Fruit fly (Drosophila melanogaster) whole organism, embryonic: Measurements from ENCODE around the gene Kdm3.
A peak's percentile ranks its signal among the peaks of the same experiment; 100 is the strongest.

Source experiments
- Adf1 ChIP-seq: fragments of 200-800 bp; sonication (Bioruptor generic); IDR thresholded peaks from 2 replicates; pipeline ENCODE4 v1.3.6; 2022; ENCODE audit warnings: missing biosample characterization, missing genetic modification characterization
- Atf6 ChIP-seq: fragments of 200-800 bp; sonication (Bioruptor generic); IDR thresholded peaks from 2 replicates; pipeline ENCODE4 v1.3.6; 2022; ENCODE audit warnings: missing biosample characterization, missing genetic modification characterization
- CG10267 ChIP-seq: fragments of 200-800 bp; sonication (Bioruptor generic); optimal IDR thresholded peaks from 2 replicates; lab custom pipeline; 2018; ENCODE audit warnings: missing biosample characterization, mild to moderate bottlenecking, missing genetic modification characterization, moderate library complexity
- CG10274 ChIP-seq: fragments of 200-800 bp; sonication (Bioruptor generic); optimal IDR thresholded peaks from 3 replicates; lab custom pipeline; 2017; ENCODE audit warnings: missing biosample characterization, mild to moderate bottlenecking, missing genetic modification characterization
- CG10366 ChIP-seq: fragments of 200-800 bp; sonication (Bioruptor generic); IDR thresholded peaks from 2 replicates; pipeline ENCODE4 v1.3.6; 2022; ENCODE audit warnings: missing biosample characterization, missing genetic modification characterization
- CG11398 ChIP-seq: fragments of 200-800 bp; sonication (Bioruptor generic); optimal IDR thresholded peaks from 2 replicates; lab custom pipeline; 2016; ENCODE audit warnings: missing biosample characterization, missing genetic modification characterization
- CG14050 ChIP-seq: fragments of 200-800 bp; sonication (Bioruptor generic); IDR thresholded peaks from 3 replicates; pipeline ENCODE4 v1.3.6; 2022; ENCODE audit warnings: missing biosample characterization, missing genetic modification characterization
- CG1529 ChIP-seq: fragments of 200-800 bp; sonication (Bioruptor generic); optimal IDR thresholded peaks from 3 replicates; lab custom pipeline; 2018; ENCODE audit warnings: missing biosample characterization, missing genetic modification characterization
- CG15479 ChIP-seq: fragments of 200-800 bp; sonication (Bioruptor generic); optimal IDR thresholded peaks from 3 replicates; lab custom pipeline; 2019; ENCODE audit warnings: missing biosample characterization, mild to moderate bottlenecking, missing genetic modification characterization, moderate library complexity
- CG17568 ChIP-seq: fragments of 200-800 bp; sonication (Bioruptor generic); optimal IDR thresholded peaks from 2 replicates; lab custom pipeline; 2018; ENCODE audit warnings: missing biosample characterization, mild to moderate bottlenecking, missing genetic modification characterization, moderate library complexity
- CG18262 ChIP-seq: fragments of 200-800 bp; optimal IDR thresholded peaks from 3 replicates; lab custom pipeline; 2019; ENCODE audit warnings: missing biosample characterization, mild to moderate bottlenecking, missing genetic modification characterization, moderate library complexity
- CG18599 ChIP-seq: fragments of 200-800 bp; sonication (Bioruptor generic); optimal IDR thresholded peaks from 3 replicates; lab custom pipeline; 2017; ENCODE audit warnings: missing biosample characterization, missing genetic modification characterization, mild to moderate bottlenecking, moderate library complexity, missing genetic modification reagents
- CG2712 ChIP-seq: fragments of 200-800 bp; optimal IDR thresholded peaks from 3 replicates; lab custom pipeline; 2019; ENCODE audit warnings: missing biosample characterization, mild to moderate bottlenecking, missing genetic modification characterization, moderate library complexity
- CG34422 ChIP-seq: fragments of 200-800 bp; sonication (Bioruptor generic); IDR thresholded peaks from 3 replicates; pipeline ENCODE4 v1.3.6; 2022; ENCODE audit warnings: missing biosample characterization, missing genetic modification characterization
- CG3838 ChIP-seq: fragments of 200-800 bp; sonication (Bioruptor generic); optimal IDR thresholded peaks from 3 replicates; lab custom pipeline; 2016; ENCODE audit warnings: missing biosample characterization, missing genetic modification characterization
- CG6254 ChIP-seq: fragments of 200-800 bp; sonication (Bioruptor generic); optimal IDR thresholded peaks from 3 replicates; lab custom pipeline; 2017; ENCODE audit warnings: mild to moderate bottlenecking, missing biosample characterization, missing genetic modification reagents, missing genetic modification characterization
- CG8765 ChIP-seq: fragments of 200-800 bp; sonication (Bioruptor generic); IDR thresholded peaks from 2 replicates; pipeline ENCODE4 v1.3.6; 2022; ENCODE audit warnings: missing biosample characterization, missing genetic modification characterization
- D ChIP-seq, 2 experiments: fragments of 200-800 bp in 1 of 2; fragments of >200 bp in 1 of 2; sonication (Bioruptor generic) in 1 of 2; optimal IDR thresholded peaks; 2 replicates in 1 of 2; 3 replicates in 1 of 2; lab custom pipeline; 2017; ENCODE audit warnings: mild to moderate bottlenecking in 1 of 2, missing biosample characterization in 1 of 2, missing genetic modification characterization in 1 of 2, missing genetic modification reagents in 1 of 2
- Dll ChIP-seq: fragments of 200-800 bp; sonication (Bioruptor generic); IDR thresholded peaks from 4 replicates; pipeline ENCODE4 v1.3.6; 2022; ENCODE audit warnings: missing biosample characterization, missing genetic modification characterization; ENCODE audit not compliant: partially characterized antibody
- Drgx ChIP-seq: fragments of 200-800 bp; sonication (Bioruptor generic); IDR thresholded peaks from 2 replicates; pipeline ENCODE4 v1.3.6; 2022; ENCODE audit warnings: missing biosample characterization, missing genetic modification characterization
- H15 ChIP-seq: fragments of 200-800 bp; sonication (Bioruptor generic); IDR thresholded peaks from 3 replicates; pipeline ENCODE4 v1.3.6; 2022; ENCODE audit warnings: missing biosample characterization, missing genetic modification characterization
- Hey ChIP-seq: fragments of 200-800 bp; sonication (Bioruptor generic); optimal IDR thresholded peaks from 3 replicates; lab custom pipeline; 2018; ENCODE audit warnings: missing biosample characterization, mild to moderate bottlenecking, missing genetic modification characterization
- Hr3 ChIP-seq: fragments of 200-800 bp; sonication (Bioruptor generic); optimal IDR thresholded peaks from 3 replicates; lab custom pipeline; 2016; ENCODE audit warnings: missing biosample characterization, missing genetic modification characterization
- Jarid2 ChIP-seq: fragments of 200-800 bp; sonication (Bioruptor generic); optimal IDR thresholded peaks from 3 replicates; lab custom pipeline; 2017; ENCODE audit warnings: mild to moderate bottlenecking, missing biosample characterization, missing genetic modification reagents, missing genetic modification characterization
- Oaz ChIP-seq: fragments of 200-800 bp; sonication (Bioruptor generic); IDR thresholded peaks from 2 replicates; pipeline ENCODE4 v1.3.6; 2022; ENCODE audit warnings: missing biosample characterization, missing genetic modification characterization
- Ptx1 ChIP-seq: fragments of 200-800 bp; sonication (Bioruptor generic); IDR thresholded peaks from 2 replicates; pipeline ENCODE4 v1.3.6; 2022; ENCODE audit warnings: missing biosample characterization, missing genetic modification characterization
- Sox100B ChIP-seq: fragments of 200-800 bp; sonication (Bioruptor generic); optimal IDR thresholded peaks from 3 replicates; lab custom pipeline; 2018; ENCODE audit warnings: missing biosample characterization, mild to moderate bottlenecking, missing genetic modification characterization
- Sry-β ChIP-seq: fragments of 200-800 bp; sonication (Bioruptor generic); optimal IDR thresholded peaks from 2 replicates; lab custom pipeline; 2018; ENCODE audit warnings: missing biosample characterization, mild to moderate bottlenecking, missing genetic modification characterization, moderate library complexity
- abd-A ChIP-seq: fragments of 200-800 bp; sonication (Bioruptor generic); optimal IDR thresholded peaks from 3 replicates; lab custom pipeline; 2019; ENCODE audit warnings: missing biosample characterization, mild to moderate bottlenecking, missing genetic modification characterization, moderate library complexity
- crp ChIP-seq, 2 experiments: fragments of 200-800 bp; sonication (Bioruptor generic); optimal IDR thresholded peaks; 2 replicates in 1 of 2; 3 replicates in 1 of 2; lab custom pipeline; 2017; ENCODE audit warnings: missing biosample characterization in 2 of 2, missing genetic modification characterization in 2 of 2, mild to moderate bottlenecking in 1 of 2, moderate library complexity in 1 of 2
- da ChIP-seq: fragments of 200-800 bp; sonication (Bioruptor generic); optimal IDR thresholded peaks from 2 replicates; lab custom pipeline; 2016; ENCODE audit warnings: missing biosample characterization, missing genetic modification characterization
- dysf ChIP-seq: fragments of 200-800 bp; sonication (Bioruptor generic); IDR thresholded peaks from 3 replicates; pipeline ENCODE4 v1.3.6; 2022; ENCODE audit warnings: missing biosample characterization, missing genetic modification characterization
- fru ChIP-seq: fragments of >200 bp; optimal IDR thresholded peaks from 2 replicates; lab custom pipeline; 2017
- gro ChIP-seq: fragments of 200-800 bp; sonication (Bioruptor generic); optimal IDR thresholded peaks from 2 replicates; lab custom pipeline; 2016; ENCODE audit warnings: missing biosample characterization, missing genetic modification characterization
- hb ChIP-seq: fragments of 200-800 bp; sonication (Bioruptor generic); IDR thresholded peaks from 3 replicates; pipeline ENCODE4 v1.3.6; 2022; ENCODE audit warnings: missing biosample characterization, missing genetic modification characterization; ENCODE audit not compliant: partially characterized antibody
- jumu ChIP-seq: fragments of 200-800 bp; sonication (Bioruptor generic); optimal IDR thresholded peaks from 3 replicates; lab custom pipeline; 2016; ENCODE audit warnings: missing biosample characterization, missing genetic modification characterization
- kay ChIP-seq: fragments of 200-800 bp; sonication (Bioruptor generic); optimal IDR thresholded peaks from 2 replicates; lab custom pipeline; 2016; ENCODE audit warnings: missing biosample characterization, missing genetic modification characterization
- nerfin-2 ChIP-seq: fragments of 200-800 bp; sonication (Bioruptor generic); IDR thresholded peaks from 2 replicates; pipeline ENCODE4 v1.3.6; 2022; ENCODE audit warnings: missing biosample characterization, missing genetic modification characterization; ENCODE audit not compliant: partially characterized antibody
- org-1 ChIP-seq: fragments of 200-800 bp; sonication (Bioruptor generic); optimal IDR thresholded peaks from 2 replicates; lab custom pipeline; 2017; ENCODE audit warnings: missing biosample characterization, missing genetic modification characterization
- pb ChIP-seq: fragments of 200-800 bp; sonication (Bioruptor generic); optimal IDR thresholded peaks from 3 replicates; lab custom pipeline; 2016; ENCODE audit warnings: missing biosample characterization, missing genetic modification characterization
- peb ChIP-seq: fragments of 200-800 bp; sonication (Bioruptor generic); IDR thresholded peaks from 2 replicates; pipeline ENCODE4 v1.3.6; 2022; ENCODE audit warnings: missing biosample characterization, missing genetic modification characterization
- pita ChIP-seq: fragments of 200-800 bp; sonication (Bioruptor generic); optimal IDR thresholded peaks from 2 replicates; lab custom pipeline; 2017; ENCODE audit warnings: missing biosample characterization, mild to moderate bottlenecking, missing genetic modification characterization
- ro ChIP-seq: fragments of 200-800 bp; sonication (Bioruptor generic); IDR thresholded peaks from 2 replicates; pipeline ENCODE4 v1.3.6; 2022; ENCODE audit warnings: missing biosample characterization, missing genetic modification characterization
- run ChIP-seq: fragments of 200-800 bp; sonication (Bioruptor generic); optimal IDR thresholded peaks from 3 replicates; lab custom pipeline; 2018; ENCODE audit warnings: missing biosample characterization, mild to moderate bottlenecking, missing genetic modification characterization
- slbo ChIP-seq: fragments of 200-800 bp; sonication (Bioruptor generic); IDR thresholded peaks from 2 replicates; pipeline ENCODE4 v1.3.6; 2022; ENCODE audit warnings: missing biosample characterization, missing genetic modification characterization
- sob ChIP-seq: fragments of 200-800 bp; sonication (Bioruptor generic); IDR thresholded peaks from 2 replicates; pipeline ENCODE4 v1.3.6; 2022; ENCODE audit warnings: missing biosample characterization, missing genetic modification characterization
- tio ChIP-seq: fragments of 200-800 bp; sonication (Bioruptor generic); optimal IDR thresholded peaks from 2 replicates; lab custom pipeline; 2017; ENCODE audit warnings: missing biosample characterization, missing genetic modification characterization, inconsistent platforms

Kdm3 gene

dm6 chr3R:9533181-9534124 is 17.6 kb downstream of the Kdm3 start (continued):
- TF ChIP-seq pb: peak; percentile 91
- TF ChIP-seq Drgx (GFP tag; lab: Robert Waterston, UW): peak; percentile 91
- peak; percentile 97 for TF ChIP-seq tio (GFP tag; lab: Kevin White, UChicago)
- TF ChIP-seq org-1 (GFP tag; lab: Kevin White, UChicago): peak; percentile 99
- TF ChIP-seq gro (GFP tag; lab: Kevin White, UChicago): peak; percentile 92
- peak; percentile 87 for TF ChIP-seq CG17568 (GFP tag; lab: Kevin White, UChicago)
- TF ChIP-seq CG14050: peak; percentile 74
- TF ChIP-seq CG10366 (GFP tag; lab: Robert Waterston, UW): peak; percentile 80
- TF ChIP-seq Dll (GFP tag; lab: Robert Waterston, UW): no peak; the same call in 3 of the 4 replicates
- peak; percentile 94 for TF ChIP-seq jumu (GFP tag; lab: Kevin White, UChicago)
- TF ChIP-seq abd-A (tag; lab: Kevin White, UChicago): peak; percentile 61
- TF ChIP-seq kay: peak; percentile 96
- TF ChIP-seq CG15479: peak; percentile 28
- TF ChIP-seq peb (GFP tag; lab: Robert Waterston, UW): peak; percentile 47; the same call in 1 of the 2 replicates
- no peak for TF ChIP-seq hb
- TF ChIP-seq CG8765 (GFP tag; lab: Robert Waterston, UW): peak; percentile 39; the same call in 1 of the 2 replicates
- peak; percentile 96 for TF ChIP-seq CG2712
- TF ChIP-seq CG10274: peak; percentile 94
- TF ChIP-seq CG18599 (GFP tag; lab: Kevin White, UChicago): peak; percentile 97
- TF ChIP-seq fru (lab: Kevin White, UChicago): no peak
- TF ChIP-seq da (GFP tag; lab: Kevin White, UChicago): peak; percentile 66
- TF ChIP-seq Atf6 (GFP tag; lab: Robert Waterston, UW): peak; percentile 93
- peak; percentile 82; the same call in 1 of the 2 replicates for TF ChIP-seq ro (GFP tag; lab: Robert Waterston, UW)
- TF ChIP-seq CG11398 (GFP tag; lab: Kevin White, UChicago): peak; percentile 84
- TF ChIP-seq pita (GFP tag; lab: Kevin White, UChicago): no peak
- no peak for TF ChIP-seq D (optimal IDR thresholded peaks at IDR 0.05; lab: Kevin White, UChicago)
- TF ChIP-seq D (GFP tag; optimal IDR thresholded peaks at IDR 0.05; lab: Kevin White, UChicago): peak; percentile 98
- TF ChIP-seq Ptx1 (GFP tag; lab: Robert Waterston, UW): peak; percentile 94
- peak; percentile 90 for TF ChIP-seq slbo (GFP tag; lab: Robert Waterston, UW)
- peak; percentile 99 for TF ChIP-seq CG18262 (tag; lab: Kevin White, UChicago)
- peak; percentile 85 for TF ChIP-seq CG3838 (GFP tag; lab: Kevin White, UChicago)
- peak; percentile 92 for TF ChIP-seq CG10267 (tag; lab: Kevin White, UChicago)
- TF ChIP-seq CG6254 (GFP tag; lab: Kevin White, UChicago): peak; percentile 89
- peak; percentile 96 for TF ChIP-seq CG1529 (GFP tag; lab: Kevin White, UChicago)
- peak in 1 of 2 experiments; percentile 70 for TF ChIP-seq crp (GFP tag; optimal IDR thresholded peaks at IDR 0.05; lab: Kevin White, UChicago)
- peak; percentile 71 for TF ChIP-seq Sry-β (GFP tag; lab: Kevin White, UChicago)
- peak; percentile 84 for TF ChIP-seq CG34422 (GFP tag; lab: Robert Waterston, UW)
- TF ChIP-seq Jarid2: peak; percentile 82
- peak; percentile 97 for TF ChIP-seq dysf (GFP tag; lab: Robert Waterston, UW)
- TF ChIP-seq H15 (GFP tag; lab: Robert Waterston, UW): peak; percentile 79; the same call in 2 of the 3 replicates
- peak; percentile 28; the same call in 1 of the 2 replicates for TF ChIP-seq Adf1
- peak; percentile 99 for TF ChIP-seq Sox100B
- peak; percentile 85 for TF ChIP-seq sob (GFP tag; lab: Robert Waterston, UW)
- peak; percentile 65 for TF ChIP-seq Hey (tag; lab: Kevin White, UChicago)
- TF ChIP-seq nerfin-2 (GFP tag; lab: Robert Waterston, UW): 0 out of 2 replicates have a peak, but pooled peaks have one; percentile 34
- TF ChIP-seq Hr3 (GFP tag; lab: Kevin White, UChicago): peak; percentile 95
- TF ChIP-seq run (tag; lab: Kevin White, UChicago): peak; percentile 93
- TF ChIP-seq Oaz (GFP tag; lab: Robert Waterston, UW): peak; percentile 75
